Worm (Caenorhabditis elegans) whole organism, late embryonic: ENCODE data around the gene col-180.
A peak's percentile ranks its signal among the peaks of the same experiment; 100 is the strongest.

Experiments used
- C38D4.7 ChIP-seq: fragments of 200-800 bp; sonication (Bioruptor generic); optimal IDR thresholded peaks from 2 replicates; lab custom pipeline; 2018; ENCODE audit warnings: mild to moderate bottlenecking, missing genetic modification characterization, moderate library complexity, missing compliant biosample characterization
- K02D7.2 ChIP-seq: sonication (generic microtip); optimal IDR thresholded peaks from 2 replicates; lab custom pipeline; 2017; ENCODE audit warnings: mild to moderate bottlenecking, missing genetic modification characterization, missing compliant biosample characterization
- K09A11.1 ChIP-seq: sonication (generic microtip); optimal IDR thresholded peaks from 2 replicates; lab custom pipeline; 2017; ENCODE audit warnings: antibody characterized with exemption, mild to moderate bottlenecking, missing genetic modification characterization, missing compliant biosample characterization; ENCODE audit not compliant: insufficient read depth
- T23F11.4 ChIP-seq: fragments of 200-800 bp; sonication (Bioruptor generic); optimal IDR thresholded peaks from 2 replicates; lab custom pipeline; 2018; ENCODE audit warnings: mild to moderate bottlenecking, missing genetic modification characterization, missing compliant biosample characterization
- Y22D7AL.16 ChIP-seq: sonication (generic microtip); optimal IDR thresholded peaks from 2 replicates; lab custom pipeline; 2016; ENCODE audit warnings: missing genetic modification characterization, missing compliant biosample characterization
- ahr-1 ChIP-seq: sonication (generic microtip); optimal IDR thresholded peaks from 2 replicates; lab custom pipeline; 2016; ENCODE audit warnings: missing genetic modification characterization, missing compliant biosample characterization
- ama-1 ChIP-seq: fragments of 150-350 bp; optimal IDR thresholded peaks from 2 replicates; lab custom pipeline; 2014
- ceh-18 ChIP-seq: sonication (generic microtip); optimal IDR thresholded peaks from 2 replicates; lab custom pipeline; 2016; ENCODE audit warnings: missing genetic modification characterization, missing compliant biosample characterization
- ceh-19 ChIP-seq: fragments of 200-800 bp; sonication (Bioruptor generic); optimal IDR thresholded peaks from 2 replicates; lab custom pipeline; 2018; ENCODE audit warnings: mild to moderate bottlenecking, missing genetic modification characterization, missing compliant biosample characterization
- ceh-2 ChIP-seq: sonication (generic microtip); optimal IDR thresholded peaks from 2 replicates; lab custom pipeline; 2016; ENCODE audit warnings: missing genotype, missing genetic modification characterization, missing compliant biosample characterization
- ceh-22 ChIP-seq: sonication (generic microtip); optimal IDR thresholded peaks from 2 replicates; lab custom pipeline; 2017; ENCODE audit warnings: missing biosample characterization, missing genetic modification characterization
- ceh-24 ChIP-seq: sonication (generic microtip); optimal IDR thresholded peaks from 2 replicates; lab custom pipeline; 2016; ENCODE audit warnings: mild to moderate bottlenecking, missing genetic modification characterization, missing compliant biosample characterization
- ceh-30 ChIP-seq: fragments of 150-350 bp; optimal IDR thresholded peaks from 2 replicates; lab custom pipeline; 2014; ENCODE audit warnings: missing biosample characterization, missing genetic modification characterization
- ceh-34 ChIP-seq: sonication (generic microtip); optimal IDR thresholded peaks from 2 replicates; lab custom pipeline; 2016; ENCODE audit warnings: mild to moderate bottlenecking, missing genetic modification characterization, missing compliant biosample characterization
- ceh-6 ChIP-seq: fragments of 200-800 bp; sonication (Bioruptor generic); optimal IDR thresholded peaks from 2 replicates; lab custom pipeline; 2018; ENCODE audit warnings: mild to moderate bottlenecking, missing genetic modification characterization, missing compliant biosample characterization
- ceh-9 ChIP-seq: sonication (generic microtip); optimal IDR thresholded peaks from 2 replicates; lab custom pipeline; 2016; ENCODE audit warnings: mild to moderate bottlenecking, missing genetic modification characterization, inconsistent platforms, missing compliant biosample characterization
- dmd-4 ChIP-seq: sonication (generic microtip); optimal IDR thresholded peaks from 2 replicates; lab custom pipeline; 2016; ENCODE audit warnings: borderline replicate concordance, missing genetic modification characterization, missing compliant biosample characterization
- dve-1 ChIP-seq: sonication (generic microtip); optimal IDR thresholded peaks from 2 replicates; lab custom pipeline; 2017; ENCODE audit warnings: antibody characterized with exemption, mild to moderate bottlenecking, missing genetic modification characterization, missing compliant biosample characterization
- elt-2 ChIP-seq: sonication (generic microtip); optimal IDR thresholded peaks from 2 replicates; lab custom pipeline; 2016; ENCODE audit warnings: missing genetic modification reagents, missing genetic modification characterization, missing compliant biosample characterization
- eyg-1 ChIP-seq: sonication (generic microtip); optimal IDR thresholded peaks from 2 replicates; lab custom pipeline; 2016; ENCODE audit warnings: missing genotype, missing genetic modification characterization, missing compliant biosample characterization
- fax-1 ChIP-seq: sonication (generic microtip); optimal IDR thresholded peaks from 2 replicates; lab custom pipeline; 2016; ENCODE audit warnings: missing genotype, missing genetic modification characterization, missing compliant biosample characterization
- fkh-10 ChIP-seq: fragments of 150-350 bp; optimal IDR thresholded peaks from 2 replicates; lab custom pipeline; 2014; ENCODE audit warnings: missing biosample characterization, missing genetic modification reagents, missing genetic modification characterization
- gmeb-2 ChIP-seq: sonication (generic microtip); optimal IDR thresholded peaks from 2 replicates; lab custom pipeline; 2016; ENCODE audit warnings: missing genetic modification characterization, inconsistent platforms, missing compliant biosample characterization
- hlh-13 ChIP-seq: fragments of 200-800 bp; sonication (Bioruptor generic); optimal IDR thresholded peaks from 2 replicates; lab custom pipeline; 2018; ENCODE audit warnings: mild to moderate bottlenecking, missing genetic modification characterization, missing compliant biosample characterization
- hlh-15 ChIP-seq: sonication (generic microtip); optimal IDR thresholded peaks from 2 replicates; lab custom pipeline; 2016; ENCODE audit warnings: missing genetic modification characterization, missing compliant biosample characterization
- hlh-30 ChIP-seq: sonication (generic microtip); optimal IDR thresholded peaks from 2 replicates; lab custom pipeline; 2017; ENCODE audit warnings: antibody characterized with exemption, missing genetic modification characterization, missing compliant biosample characterization; ENCODE audit not compliant: insufficient read depth
- hlh-6 ChIP-seq: sonication (generic microtip); optimal IDR thresholded peaks from 2 replicates; lab custom pipeline; 2016; ENCODE audit warnings: missing genotype, missing genetic modification characterization, missing compliant biosample characterization
- lim-6 ChIP-seq: sonication (generic microtip); optimal IDR thresholded peaks from 2 replicates; lab custom pipeline; 2016; ENCODE audit warnings: missing genetic modification characterization, missing compliant biosample characterization
- lin-11 ChIP-seq: fragments of 200-800 bp; sonication (Bioruptor generic); optimal IDR thresholded peaks from 2 replicates; lab custom pipeline; 2018; ENCODE audit warnings: mild to moderate bottlenecking, missing genetic modification characterization, missing compliant biosample characterization
- mec-3 ChIP-seq: sonication (generic microtip); optimal IDR thresholded peaks from 2 replicates; lab custom pipeline; 2016; ENCODE audit warnings: borderline replicate concordance, missing genetic modification characterization, missing compliant biosample characterization
- nhr-232 ChIP-seq: sonication (generic microtip); optimal IDR thresholded peaks from 2 replicates; lab custom pipeline; 2016; ENCODE audit warnings: missing genetic modification characterization, missing compliant biosample characterization
- npax-4 ChIP-seq: sonication (generic microtip); optimal IDR thresholded peaks from 2 replicates; lab custom pipeline; 2016; ENCODE audit warnings: missing genetic modification characterization, missing compliant biosample characterization
- pag-3 ChIP-seq: sonication (generic microtip); optimal IDR thresholded peaks from 2 replicates; lab custom pipeline; 2016; ENCODE audit warnings: missing compliant biosample characterization, missing genetic modification characterization, borderline replicate concordance
- pat-9 ChIP-seq: fragments of 200-800 bp; sonication (Bioruptor generic); optimal IDR thresholded peaks from 2 replicates; lab custom pipeline; 2018; ENCODE audit warnings: mild to moderate bottlenecking, missing genetic modification characterization, moderate library complexity, missing compliant biosample characterization
- pha-4 ChIP-seq: fragments of 150-350 bp; optimal IDR thresholded peaks from 2 replicates; lab custom pipeline; 2018; ENCODE audit warnings: missing biosample characterization, missing genetic modification reagents, missing genetic modification characterization
- pros-1 ChIP-seq: fragments of 150-350 bp; optimal IDR thresholded peaks from 2 replicates; lab custom pipeline; 2014; ENCODE audit warnings: missing biosample characterization, missing genetic modification reagents, missing genetic modification characterization
- rnt-1 ChIP-seq: sonication (generic microtip); optimal IDR thresholded peaks from 2 replicates; lab custom pipeline; 2016; ENCODE audit warnings: missing genetic modification characterization, missing compliant biosample characterization
- syd-9 ChIP-seq: sonication (generic microtip); optimal IDR thresholded peaks from 2 replicates; lab custom pipeline; 2016; ENCODE audit warnings: mild to moderate bottlenecking, missing genetic modification characterization, moderate library complexity, missing compliant biosample characterization
- tbx-2 ChIP-seq: sonication (generic microtip); optimal IDR thresholded peaks from 2 replicates; lab custom pipeline; 2016; ENCODE audit warnings: missing genetic modification characterization, missing compliant biosample characterization
- tbx-7 ChIP-seq: sonication (generic microtip); optimal IDR thresholded peaks from 2 replicates; lab custom pipeline; 2016; ENCODE audit warnings: missing genotype, missing genetic modification characterization, missing compliant biosample characterization
- ttx-3 ChIP-seq: sonication (generic microtip); optimal IDR thresholded peaks from 2 replicates; lab custom pipeline; 2016; ENCODE audit warnings: missing genetic modification reagents, missing genetic modification characterization, missing compliant biosample characterization
- unc-55 ChIP-seq: sonication (generic microtip); optimal IDR thresholded peaks from 2 replicates; lab custom pipeline; 2017; ENCODE audit warnings: missing biosample characterization, missing genetic modification reagents, missing genetic modification characterization
- zip-5 ChIP-seq: sonication (generic microtip); optimal IDR thresholded peaks from 2 replicates; lab custom pipeline; 2016; ENCODE audit warnings: missing genetic modification characterization, missing compliant biosample characterization
- ztf-16 ChIP-seq: sonication (generic microtip); optimal IDR thresholded peaks from 2 replicates; lab custom pipeline; 2017; ENCODE audit warnings: missing genetic modification characterization, missing compliant biosample characterization

The col-180 gene

DNA sequence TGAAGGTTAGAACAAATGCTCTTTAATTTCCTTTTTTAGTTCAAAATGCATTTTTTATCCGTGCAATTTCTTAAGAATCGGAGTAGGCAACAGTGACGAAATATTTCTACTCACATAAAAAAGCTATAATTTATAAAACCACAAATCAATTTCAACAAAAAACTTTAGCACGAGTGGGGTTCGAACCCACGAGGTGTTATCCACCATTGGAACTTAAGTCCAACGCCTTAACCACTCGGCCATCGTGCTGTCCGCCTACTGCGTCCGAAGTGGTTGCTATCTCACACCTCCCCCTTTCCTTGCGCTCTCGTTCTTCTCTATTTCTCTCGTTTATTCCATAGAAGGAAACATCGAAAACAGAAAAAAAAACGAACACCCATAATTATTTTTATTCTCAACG, 45.6 kb upstream of the col-180 start (continued):
- TF ChIP-seq ceh-24 (tag; lab: Kevin White, UChicago) (peak; percentile 36), zip-5 (tag; lab: Kevin White, UChicago) (peak; percentile 60), K02D7.2 (tag; lab: Kevin White, UChicago) (peak; percentile 80), dmd-4 (tag; lab: Kevin White, UChicago) (peak; percentile 75), fax-1 (tag; lab: Kevin White, UChicago) (peak; percentile 69), npax-4 (tag; lab: Kevin White, UChicago) (peak; percentile 37), ceh-2 (tag; lab: Kevin White, UChicago) (peak; percentile 73), eyg-1 (tag; lab: Kevin White, UChicago) (peak; percentile 57), ceh-18 (tag; lab: Kevin White, UChicago) (peak; percentile 51), Y22D7AL.16 (tag; lab: Kevin White, UChicago) (peak; percentile 65), ceh-6 (GFP tag; lab: Kevin White, UChicago) (peak; percentile 81), K09A11.1 (peak; percentile 57), ttx-3 (tag; lab: Kevin White, UChicago) (peak; percentile 99), pag-3 (tag; lab: Kevin White, UChicago) (no peak), pat-9 (tag; lab: Kevin White, UChicago) (peak; percentile 66), ceh-19 (GFP tag; lab: Kevin White, UChicago) (peak; percentile 75), rnt-1 (tag; lab: Kevin White, UChicago) (peak; percentile 67), ahr-1 (tag; lab: Kevin White, UChicago) (peak; percentile 49), C38D4.7 (GFP tag; lab: Kevin White, UChicago) (peak; percentile 76), T23F11.4 (peak; percentile 70), hlh-6 (tag; lab: Kevin White, UChicago) (peak; percentile 87), gmeb-2 (tag; lab: Kevin White, UChicago) (peak; percentile 70), tbx-2 (peak; percentile 78), hlh-15 (peak; percentile 55), lim-6 (peak; percentile 7), pha-4 (tag; lab: Kevin White, UChicago) (no peak), fkh-10 (GFP tag; lab: Kevin White, UChicago) (no peak), elt-2 (tag; lab: Kevin White, UChicago) (peak; percentile 78), mec-3 (no peak), ama-1 (lab: Kevin White, UChicago) (no peak), hlh-13 (GFP tag; lab: Kevin White, UChicago) (peak; percentile 63), ceh-22 (tag; lab: Kevin White, UChicago) (no peak), ceh-30 (tag; lab: Kevin White, UChicago) (no peak), nhr-232 (tag; lab: Kevin White, UChicago) (peak; percentile 67)

DNA sequence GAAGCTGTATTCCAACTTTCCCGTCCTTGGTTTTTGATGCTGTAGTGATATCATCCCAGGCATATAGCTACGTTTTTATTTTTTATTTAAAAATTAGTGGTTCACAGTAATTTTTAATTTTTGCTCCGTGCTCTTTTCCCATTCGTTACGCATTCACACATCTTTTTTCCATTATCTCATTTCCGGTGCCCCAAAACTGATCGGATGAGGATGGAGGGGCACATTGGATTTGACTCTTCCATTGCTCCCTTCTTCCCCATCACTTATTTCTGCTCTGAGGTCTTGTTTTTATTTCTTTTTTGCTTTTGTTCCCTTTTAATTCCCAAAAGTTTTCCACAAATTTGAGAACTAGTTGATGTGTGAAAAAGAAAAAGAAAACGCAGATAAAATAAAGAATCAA, 41.1 kb upstream of the col-180 start:
- TF ChIP-seq ceh-6 (GFP tag; lab: Kevin White, UChicago), result no peak
- peak; percentile 6 for TF ChIP-seq ttx-3 (tag; lab: Kevin White, UChicago)
- no peak for TF ChIP-seq fkh-10 (GFP tag; lab: Kevin White, UChicago)
- TF ChIP-seq pha-4 (tag; lab: Kevin White, UChicago), result no peak
- no peak for TF ChIP-seq gmeb-2 (tag; lab: Kevin White, UChicago)
- no peak for TF ChIP-seq dve-1
- no peak for TF ChIP-seq hlh-30 (tag; lab: Kevin White, UChicago)

DNA sequence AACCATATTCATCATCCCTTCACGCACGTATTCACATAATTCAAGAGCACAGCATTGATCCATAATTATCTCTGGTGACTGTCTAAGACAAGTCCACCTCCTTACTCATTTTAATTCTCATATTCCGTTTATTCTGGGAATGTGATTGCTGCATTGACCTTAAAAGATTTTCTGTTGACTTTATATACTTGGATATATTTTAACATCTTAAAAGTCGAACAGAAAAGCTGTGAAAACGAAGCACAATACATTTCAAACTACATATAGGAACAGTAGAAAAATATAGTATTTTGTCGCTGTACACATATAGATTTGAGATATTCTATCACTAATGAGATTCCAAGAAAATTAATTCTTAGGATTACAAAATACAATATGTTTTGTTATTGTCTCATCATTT, 40.2 kb upstream of the col-180 start:
- no peak for TF ChIP-seq Y22D7AL.16 (tag; lab: Kevin White, UChicago)
- TF ChIP-seq pag-3 (tag; lab: Kevin White, UChicago), result no peak
- no peak for TF ChIP-seq pros-1 (tag; lab: Kevin White, UChicago)
- no peak for TF ChIP-seq syd-9 (tag; lab: Kevin White, UChicago)
- TF ChIP-seq npax-4 (tag; lab: Kevin White, UChicago), result no peak
- no peak for TF ChIP-seq C38D4.7 (GFP tag; lab: Kevin White, UChicago)
- no peak for TF ChIP-seq lim-6
- TF ChIP-seq hlh-15, result no peak
- no peak for TF ChIP-seq fax-1 (tag; lab: Kevin White, UChicago)
- TF ChIP-seq lin-11 (tag; lab: Kevin White, UChicago), result no peak
- TF ChIP-seq tbx-7 (tag; lab: Kevin White, UChicago), result no peak
- no peak for TF ChIP-seq ttx-3 (tag; lab: Kevin White, UChicago)
- no peak for TF ChIP-seq ztf-16 (tag; lab: Kevin White, UChicago)
- no peak for TF ChIP-seq ceh-30 (tag; lab: Kevin White, UChicago)
- TF ChIP-seq K09A11.1, result no peak
- TF ChIP-seq ceh-34 (tag; lab: Kevin White, UChicago), result no peak
- TF ChIP-seq unc-55, result no peak
- TF ChIP-seq fkh-10 (GFP tag; lab: Kevin White, UChicago), result no peak
- TF ChIP-seq ceh-9 (tag; lab: Kevin White, UChicago), result no peak
